Fruit fly (Drosophila melanogaster): ENCODE measurements around the gene CG43954.

The CG43954 gene

DNA sequence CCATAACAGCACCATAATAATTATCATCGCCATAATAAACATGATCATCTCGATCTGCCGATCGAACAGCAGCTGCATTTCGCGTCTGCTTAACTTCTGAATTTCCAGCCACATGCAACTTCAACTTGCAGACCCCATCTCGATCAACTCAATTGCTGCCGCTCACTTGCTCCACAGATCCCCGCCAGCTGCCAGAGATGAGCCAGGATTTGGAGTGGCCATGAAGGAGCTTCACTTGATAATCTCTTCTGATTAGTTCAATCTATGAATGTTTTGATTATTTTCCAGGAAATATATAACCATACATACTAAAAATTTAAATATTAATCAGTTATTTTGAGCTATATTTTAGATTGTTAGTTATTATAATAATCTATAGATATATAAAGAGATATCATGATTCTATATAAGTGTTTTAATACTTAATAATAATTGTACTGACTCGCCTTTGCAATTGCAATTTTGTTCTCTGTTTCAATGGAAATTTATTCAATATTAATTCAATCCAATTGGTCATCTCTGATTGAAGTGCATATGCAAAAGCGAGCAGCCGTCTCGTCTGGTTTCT, 40.1 kb upstream of the CG43954 start (continued):
- TF ChIP-seq esn (GFP tag; optimal IDR thresholded peaks at IDR 0.05): no peak
- no peak for TF ChIP-seq Smox (GFP tag; optimal IDR thresholded peaks at IDR 0.05)
- peak; percentile 53 for TF ChIP-seq CG32006 (GFP tag; optimal IDR thresholded peaks at IDR 0.05)
- TF ChIP-seq Sox102F (GFP tag; optimal IDR thresholded peaks at IDR 0.05): no peak
- TF ChIP-seq ss (GFP tag; optimal IDR thresholded peaks at IDR 0.05): peak in 1 of 2 experiments; percentile 15
- TF ChIP-seq CG8119 (GFP tag; IDR thresholded peaks at IDR 0.05): 0 out of 3 replicates have a peak, but pooled peaks have one; percentile 14
- no peak for TF ChIP-seq CG7368 (GFP tag; optimal IDR thresholded peaks at IDR 0.05)
- TF ChIP-seq acj6 (GFP tag; optimal IDR thresholded peaks at IDR 0.05): no peak
- no peak for TF ChIP-seq CG6792 (GFP tag; optimal IDR thresholded peaks at IDR 0.05)
- no peak for TF ChIP-seq Eip75B (GFP tag; optimal IDR thresholded peaks at IDR 0.05)
- TF ChIP-seq achi (GFP tag; optimal IDR thresholded peaks at IDR 0.05): no peak
- TF ChIP-seq vri (GFP tag; optimal IDR thresholded peaks at IDR 0.05): no peak

DNA sequence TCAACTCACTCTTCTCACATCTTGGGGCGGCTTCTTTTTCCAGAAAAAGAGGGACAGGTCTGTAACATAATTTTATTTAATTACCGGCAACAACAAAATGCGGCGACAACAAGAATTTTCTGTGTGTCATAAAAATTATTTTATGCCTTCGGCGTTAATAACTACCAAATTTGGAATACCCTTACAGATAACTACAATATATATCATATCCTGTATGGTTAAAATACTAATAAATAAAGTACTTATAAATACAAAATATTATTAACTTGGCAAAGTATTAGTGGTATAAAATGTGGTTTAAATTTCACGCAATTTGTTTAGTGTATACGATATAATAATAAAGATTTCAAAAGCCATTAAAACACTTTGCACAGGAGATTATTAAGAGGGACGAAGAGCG, 39.3 kb upstream of the CG43954 start:
- peak; percentile 10 for TF ChIP-seq achi (GFP tag; optimal IDR thresholded peaks at IDR 0.05)
- no peak for TF ChIP-seq fd85E (GFP tag; optimal IDR thresholded peaks at IDR 0.05)
- peak; percentile 35; the same call in 2 of the 3 replicates for TF ChIP-seq CG8119 (GFP tag; IDR thresholded peaks at IDR 0.05)
- no peak for TF ChIP-seq CG10631 (GFP tag; optimal IDR thresholded peaks at IDR 0.05)
- TF ChIP-seq CG15336 (GFP tag; IDR thresholded peaks at IDR 0.05): peak; percentile 65
- TF ChIP-seq CG32006 (GFP tag; optimal IDR thresholded peaks at IDR 0.05): peak; percentile 25
- TF ChIP-seq Eip75B (GFP tag; optimal IDR thresholded peaks at IDR 0.05): no peak
- peak; percentile 37 for TF ChIP-seq Eip78C (GFP tag)
- TF ChIP-seq Ets96B (tag; optimal IDR thresholded peaks at IDR 0.05): peak; percentile 3
- TF ChIP-seq salr (GFP tag; optimal IDR thresholded peaks at IDR 0.05): peak in 1 of 2 experiments; percentile 12

DNA sequence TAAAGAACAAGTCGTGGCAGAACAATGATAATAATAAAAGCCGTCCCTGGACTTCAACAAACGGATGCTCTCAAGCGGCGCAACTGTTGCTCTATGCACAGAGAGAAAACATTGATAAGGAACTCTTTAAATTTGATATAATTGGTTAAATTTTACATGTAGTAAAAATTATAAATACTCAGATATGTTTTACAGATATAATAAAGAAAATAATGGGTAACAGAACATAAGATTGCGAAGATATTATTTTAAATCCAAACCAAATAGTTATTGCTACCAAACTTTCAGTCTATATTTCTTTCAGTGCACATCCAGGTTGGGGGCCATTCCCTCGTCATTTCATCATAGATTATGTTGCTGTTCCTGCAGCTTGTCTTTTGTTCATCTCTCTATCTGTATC, 38.2 kb upstream of the CG43954 start:
- TF ChIP-seq dac (GFP tag; optimal IDR thresholded peaks at IDR 0.05) (peak; percentile 24), CG8632 (GFP tag; optimal IDR thresholded peaks at IDR 0.05) (no peak), Sox102F (GFP tag; optimal IDR thresholded peaks at IDR 0.05) (no peak), Hr4 (GFP tag; optimal IDR thresholded peaks at IDR 0.05) (peak; percentile 32), CG4318 (GFP tag; optimal IDR thresholded peaks at IDR 0.05) (peak; percentile 19), fd59A (GFP tag; optimal IDR thresholded peaks at IDR 0.05) (peak; percentile 47), cyc (GFP tag; optimal IDR thresholded peaks at IDR 0.05) (no peak), CG7368 (GFP tag; optimal IDR thresholded peaks at IDR 0.05) (no peak), CG6276 (GFP tag; optimal IDR thresholded peaks at IDR 0.05) (peak; percentile 63), Lpt (GFP tag; optimal IDR thresholded peaks at IDR 0.05) (peak; percentile 64), OdsH (GFP tag; optimal IDR thresholded peaks at IDR 0.05) (peak; percentile 42), CG6792 (GFP tag; optimal IDR thresholded peaks at IDR 0.05) (no peak), svp (GFP tag) (peak; percentile 30), CG9139 (GFP tag; optimal IDR thresholded peaks at IDR 0.05) (peak; percentile 27), achi (GFP tag; optimal IDR thresholded peaks at IDR 0.05) (peak; percentile 48), Eip75B (GFP tag; optimal IDR thresholded peaks at IDR 0.05) (peak; percentile 20), CG32006 (GFP tag; optimal IDR thresholded peaks at IDR 0.05) (peak; percentile 69), CG15336 (GFP tag; IDR thresholded peaks at IDR 0.05) (peak; percentile 60; the same call in 1 of the 2 replicates), salr (GFP tag; optimal IDR thresholded peaks at IDR 0.05) (peak in 1 of 2 experiments; percentile 65), acj6 (GFP tag; optimal IDR thresholded peaks at IDR 0.05) (peak; percentile 29), eg (GFP tag; IDR thresholded peaks at IDR 0.05) (peak; percentile 62; the same call in 1 of the 3 replicates), CG10669 (GFP tag; optimal IDR thresholded peaks at IDR 0.05) (peak; percentile 45), CG6163 (GFP tag; IDR thresholded peaks at IDR 0.05) (peak; percentile 66; the same call in 2 of the 3 replicates), Gug (GFP tag; IDR thresholded peaks at IDR 0.05) (peak; percentile 49; the same call in 1 of the 2 replicates), CG3032 (tag; optimal IDR thresholded peaks at IDR 0.05) (peak; percentile 64), CG31627 (GFP tag; optimal IDR thresholded peaks at IDR 0.05) (no peak), CG8119 (GFP tag; IDR thresholded peaks at IDR 0.05) (peak; percentile 55; the same call in 2 of the 3 replicates), ss (GFP tag; optimal IDR thresholded peaks at IDR 0.05) (peak; percentile 32 to 59), CG6808 (GFP tag; optimal IDR thresholded peaks at IDR 0.05) (peak; percentile 64), net (GFP tag; optimal IDR thresholded peaks at IDR 0.05) (peak; percentile 51), CG3919 (GFP tag; optimal IDR thresholded peaks at IDR 0.05) (peak; percentile 66), Ets96B (tag; optimal IDR thresholded peaks at IDR 0.05) (peak; percentile 76), CG8319 (GFP tag; optimal IDR thresholded peaks at IDR 0.05) (no peak), CG10631 (GFP tag; optimal IDR thresholded peaks at IDR 0.05) (peak; percentile 65), dsx (GFP tag; optimal IDR thresholded peaks at IDR 0.05; ENCODE audit: poor library complexity, severe bottlenecking) (peak; percentile 61), CG11762 (GFP tag; optimal IDR thresholded peaks at IDR 0.05; ENCODE audit: insufficient read depth) (peak; percentile 42), Eip78C (GFP tag) (peak; percentile 86), Met (GFP tag; optimal IDR thresholded peaks at IDR 0.05) (no peak), spab (GFP tag; optimal IDR thresholded peaks at IDR 0.05) (peak; percentile 61), CG16779 (tag; optimal IDR thresholded peaks at IDR 0.05) (peak; percentile 35)

Measured in whole organism, prepupa.